Fruit fly (Drosophila melanogaster): ENCODE results near the gene Pgam5.

The Pgam5 gene

DNA sequence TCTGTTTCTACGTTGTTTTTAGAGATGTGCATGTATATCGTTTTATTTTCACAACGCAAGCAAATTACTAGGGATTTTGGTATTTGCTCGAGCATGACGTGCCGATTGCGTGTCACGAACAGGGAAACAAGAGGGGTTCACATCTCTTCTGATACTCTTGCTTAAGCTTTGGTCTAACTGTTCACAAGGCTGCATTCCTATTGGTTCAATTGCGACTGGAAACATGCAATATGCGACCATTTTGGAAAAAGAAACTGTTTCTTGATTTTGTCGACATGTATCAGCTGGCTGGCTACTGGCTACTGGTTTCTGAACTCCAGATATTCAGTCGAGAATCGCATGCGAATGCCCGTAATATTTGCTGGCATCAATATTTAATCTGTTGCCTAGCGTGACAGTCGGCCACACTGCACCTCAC is 6.8 kb upstream of the Pgam5 start, which contains the start of gene Coa8 (continued):
- TF ChIP-seq row (GFP tag; IDR thresholded peaks at IDR 0.05) (peak; percentile 83), Xbp1 (GFP tag; optimal IDR thresholded peaks at IDR 0.05) (peak; percentile 56), pita (GFP tag; optimal IDR thresholded peaks at IDR 0.05) (no peak), cad (GFP tag; optimal IDR thresholded peaks at IDR 0.05) (no peak), Taf1 (GFP tag; IDR thresholded peaks at IDR 0.05) (no peak), ewg (GFP tag; optimal IDR thresholded peaks at IDR 0.05) (no peak), dpn (GFP tag; optimal IDR thresholded peaks at IDR 0.05) (peak; percentile 24 to 26), klu (GFP tag; IDR thresholded peaks at IDR 0.05) (peak; percentile 29; the same call in 1 of the 2 replicates), CG10274 (GFP tag; optimal IDR thresholded peaks at IDR 0.05) (peak; percentile 19), CG15696 (tag; optimal IDR thresholded peaks at IDR 0.05) (peak; percentile 29), CG9876 (GFP tag; optimal IDR thresholded peaks at IDR 0.05) (peak; percentile 17), CG13287 (GFP tag; IDR thresholded peaks at IDR 0.05; ENCODE audit: partially characterized antibody) (peak; percentile 54), gfzf (GFP tag; optimal IDR thresholded peaks at IDR 0.05) (peak; percentile 69), tin (GFP tag; optimal IDR thresholded peaks at IDR 0.05) (no peak), CG30403 (GFP tag; optimal IDR thresholded peaks at IDR 0.05) (peak; percentile 23), Hr78 (GFP tag; optimal IDR thresholded peaks at IDR 0.05) (no peak), CG34224 (GFP tag; IDR thresholded peaks at IDR 0.05; ENCODE audit: partially characterized antibody) (peak; percentile 12; the same call in 2 of the 3 replicates), Mad (GFP tag; optimal IDR thresholded peaks at IDR 0.05) (peak; percentile 15), CkIIα-i1 (GFP tag; IDR thresholded peaks at IDR 0.05) (no peak), Hand (GFP tag; optimal IDR thresholded peaks at IDR 0.05) (no peak), CG17568 (GFP tag; optimal IDR thresholded peaks at IDR 0.05) (no peak), CG10267 (tag; optimal IDR thresholded peaks at IDR 0.05) (no peak), ash1 (GFP tag; optimal IDR thresholded peaks at IDR 0.05) (no peak), bsh (GFP tag; optimal IDR thresholded peaks at IDR 0.05) (peak in 1 of 2 experiments; percentile 11), CG4854 (GFP tag; optimal IDR thresholded peaks at IDR 0.05) (no peak), mld (GFP tag; IDR thresholded peaks at IDR 0.05; ENCODE audit: partially characterized antibody) (peak; percentile 57; the same call in 1 of the 3 replicates), Oli (tag; optimal IDR thresholded peaks at IDR 0.05) (peak; percentile 17), usp (GFP tag; optimal IDR thresholded peaks at IDR 0.05) (no peak), CG12942 (GFP tag; optimal IDR thresholded peaks at IDR 0.05) (peak; percentile 23), ken (GFP tag; IDR thresholded peaks at IDR 0.05) (0 out of 3 replicates have a peak, but pooled peaks have one; percentile 8), grau (tag; optimal IDR thresholded peaks at IDR 0.05) (peak; percentile 48), Ssrp (tag; optimal IDR thresholded peaks at IDR 0.05) (peak; percentile 23), dysf (GFP tag; IDR thresholded peaks at IDR 0.05) (peak; percentile 63; the same call in 2 of the 3 replicates), CG18619 (GFP tag; optimal IDR thresholded peaks at IDR 0.05) (no peak), CG2199 (GFP tag; IDR thresholded peaks at IDR 0.05) (no peak), kah (GFP tag; optimal IDR thresholded peaks at IDR 0.05) (no peak), dmrt11E (tag; optimal IDR thresholded peaks at IDR 0.05) (peak; percentile 6), maf-S (GFP tag; optimal IDR thresholded peaks at IDR 0.05) (peak; percentile 15), CG9215 (GFP tag; IDR thresholded peaks at IDR 0.05) (peak; percentile 50), Hmx (GFP tag; optimal IDR thresholded peaks at IDR 0.05) (no peak), wek (GFP tag; optimal IDR thresholded peaks at IDR 0.05) (peak; percentile 91), CTCF (GFP tag; optimal IDR thresholded peaks at IDR 0.05) (no peak), croc (GFP tag; conservative IDR thresholded peaks at IDR 0.05) (no peak), CG9932 (GFP tag; IDR thresholded peaks at IDR 0.05) (peak; percentile 61), fru (optimal IDR thresholded peaks at IDR 0.05) (no peak), CG9437 (GFP tag; optimal IDR thresholded peaks at IDR 0.05) (peak; percentile 11), Hr51 (GFP tag; optimal IDR thresholded peaks at IDR 0.05) (peak in 1 of 2 experiments; percentile 34), BtbVII (GFP tag; optimal IDR thresholded peaks at IDR 0.05) (peak; percentile 10), CG18599 (GFP tag; optimal IDR thresholded peaks at IDR 0.05) (peak; percentile 56), fd96Cb (tag; optimal IDR thresholded peaks at IDR 0.05) (no peak), CG17359 (tag; optimal IDR thresholded peaks at IDR 0.05) (peak; percentile 12)

Data from whole organism, embryonic.